Fruit fly (Drosophila melanogaster) whole organism, adult: Measurements from ENCODE around the gene Manf.

Experiments
- CG12768 ChIP-seq: fragments of 200-800 bp; sonication (Bioruptor generic); optimal IDR thresholded peaks from 2 replicates; lab custom pipeline; 2017; ENCODE audit warnings: missing biosample characterization, missing genetic modification characterization, mild to moderate bottlenecking, moderate library complexity, missing genetic modification reagents
- CG33017 ChIP-seq: fragments of 200-800 bp; sonication (Bioruptor generic); optimal IDR thresholded peaks from 2 replicates; lab custom pipeline; 2018; ENCODE audit warnings: missing biosample characterization, mild to moderate bottlenecking, missing genetic modification characterization, moderate library complexity
- CG5204 ChIP-seq: fragments of 200-800 bp; sonication (Bioruptor generic); optimal IDR thresholded peaks from 2 replicates; lab custom pipeline; 2016; ENCODE audit warnings: missing biosample characterization, missing genetic modification characterization
- Hr96 ChIP-seq: fragments of 200-800 bp; sonication (Bioruptor generic); optimal IDR thresholded peaks from 2 replicates; lab custom pipeline; 2016; ENCODE audit warnings: missing biosample characterization, missing genetic modification characterization
- bab1 ChIP-seq: fragments of 200-800 bp; sonication (Bioruptor generic); optimal IDR thresholded peaks from 3 replicates; lab custom pipeline; 2019; ENCODE audit warnings: missing biosample characterization, mild to moderate bottlenecking, missing genetic modification characterization, moderate library complexity
- cic ChIP-seq: fragments of 200-800 bp; sonication (Bioruptor generic); optimal IDR thresholded peaks from 2 replicates; lab custom pipeline; 2017; ENCODE audit warnings: missing biosample characterization, mild to moderate bottlenecking, missing genetic modification characterization, moderate library complexity

- TF ChIP-seq Hr96 = no peak
- no peak for TF ChIP-seq CG33017 (tag; lab: Kevin White, UChicago)
- no peak for TF ChIP-seq CG12768 (GFP tag; lab: Kevin White, UChicago)
- TF ChIP-seq cic (GFP tag; lab: Kevin White, UChicago) = no peak
- TF ChIP-seq CG5204 = no peak
- no peak for TF ChIP-seq bab1 (GFP tag; lab: Kevin White, UChicago)
Observed at dm6 chr3R:16395448-16395847, 46.2 kb downstream of the Manf start.
